Worm (Caenorhabditis elegans) whole organism, L1 larva: ENCODE data around the gene inpp-1.

Experiments used
- C16A3.4 ChIP-seq: fragments of 150-350 bp; optimal IDR thresholded peaks from 2 replicates; lab custom pipeline; 2014; ENCODE audit warnings: missing biosample characterization, missing genetic modification characterization
- C34B4.2 ChIP-seq: sonication (generic microtip); optimal IDR thresholded peaks from 2 replicates; lab custom pipeline; 2017; ENCODE audit warnings: mild to moderate bottlenecking, missing genetic modification characterization, missing compliant biosample characterization
- F16B12.6 ChIP-seq: fragments of 150-350 bp; optimal IDR thresholded peaks from 2 replicates; lab custom pipeline; 2014; ENCODE audit warnings: missing biosample characterization, missing genetic modification characterization
- aly-2 ChIP-seq: fragments of 150-350 bp; optimal IDR thresholded peaks from 2 replicates; lab custom pipeline; 2014; ENCODE audit warnings: missing biosample characterization, missing genetic modification characterization
- ama-1 ChIP-seq: fragments of 150-350 bp; optimal IDR thresholded peaks from 2 replicates; lab custom pipeline; 2014
- blmp-1 ChIP-seq: fragments of 150-350 bp; optimal IDR thresholded peaks from 2 replicates; lab custom pipeline; 2014; ENCODE audit warnings: missing biosample characterization, missing genetic modification characterization
- ceh-63 ChIP-seq: fragments of 200-800 bp; sonication (Bioruptor generic); optimal IDR thresholded peaks from 2 replicates; lab custom pipeline; 2018; ENCODE audit warnings: mild to moderate bottlenecking, missing genetic modification characterization, missing compliant biosample characterization
- ceh-8 ChIP-seq: fragments of 200-800 bp; sonication (Bioruptor generic); optimal IDR thresholded peaks from 2 replicates; lab custom pipeline; 2018; ENCODE audit warnings: mild to moderate bottlenecking, missing genetic modification characterization, moderate library complexity, missing compliant biosample characterization
- ceh-82 ChIP-seq, 3 experiments: fragments of 150-350 bp in 1 of 3; sonication (generic microtip) in 2 of 3; optimal IDR thresholded peaks; 2 replicates each; lab custom pipeline; 2014 to 2017; ENCODE audit warnings: missing biosample characterization in 3 of 3, missing genetic modification characterization in 3 of 3
- efl-1 ChIP-seq, 4 experiments: fragments of 150-350 bp; optimal IDR thresholded peaks in 3 of 4; peaks in 1 of 4; 1 replicate in 1 of 4; 2 replicates in 3 of 4; lab custom pipeline; 2014; ENCODE audit warnings: missing biosample characterization in 2 of 4, missing genetic modification characterization in 2 of 4, missing genetic modification reagents in 2 of 4
- elt-2 ChIP-seq: sonication (generic microtip); optimal IDR thresholded peaks from 2 replicates; lab custom pipeline; 2016; ENCODE audit warnings: missing genetic modification characterization, mild to moderate bottlenecking, inconsistent platforms, missing compliant biosample characterization, missing genetic modification reagents
- fkh-4 ChIP-seq: sonication (generic microtip); optimal IDR thresholded peaks from 2 replicates; lab custom pipeline; 2016; ENCODE audit warnings: missing compliant biosample characterization, missing genetic modification characterization, borderline replicate concordance
- fkh-8 ChIP-seq: sonication (generic microtip); optimal IDR thresholded peaks from 2 replicates; lab custom pipeline; 2016; ENCODE audit warnings: mild to moderate bottlenecking, missing genetic modification characterization, missing compliant biosample characterization
- grh-1 ChIP-seq: fragments of 200-800 bp; sonication (Bioruptor generic); IDR thresholded peaks from 2 replicates; pipeline ENCODE4 v1.3.6; 2022; ENCODE audit warnings: missing genetic modification reagents, missing genetic modification characterization, missing compliant biosample characterization
- hpl-2 ChIP-seq: fragments of 150-350 bp; optimal IDR thresholded peaks from 2 replicates; lab custom pipeline; 2014; ENCODE audit warnings: missing biosample characterization, missing genetic modification reagents, missing genetic modification characterization
- jun-1 ChIP-seq: fragments of 150-350 bp; optimal IDR thresholded peaks from 2 replicates; lab custom pipeline; 2014; ENCODE audit warnings: missing biosample characterization, missing genetic modification reagents, missing genetic modification characterization
- lin-14 ChIP-seq: fragments of 200-800 bp; sonication (Bioruptor generic); optimal IDR thresholded peaks from 2 replicates; lab custom pipeline; 2018; ENCODE audit warnings: mild to moderate bottlenecking, missing genetic modification characterization, moderate library complexity, missing compliant biosample characterization
- lin-39 ChIP-seq: fragments of 150-350 bp; optimal IDR thresholded peaks from 2 replicates; lab custom pipeline; 2014; ENCODE audit warnings: missing biosample characterization, missing genetic modification reagents, missing genetic modification characterization
- lir-3 ChIP-seq: sonication (generic microtip); optimal IDR thresholded peaks from 2 replicates; lab custom pipeline; 2016; ENCODE audit warnings: mild to moderate bottlenecking, missing genetic modification characterization, moderate library complexity, missing compliant biosample characterization; ENCODE audit not compliant: poor library complexity
- mab-9 ChIP-seq: fragments of 200-800 bp; sonication (Bioruptor generic); IDR thresholded peaks from 2 replicates; pipeline ENCODE4 v1.3.6; 2022; ENCODE audit warnings: missing genetic modification reagents, missing genetic modification characterization, missing compliant biosample characterization
- mdl-1 ChIP-seq, 2 experiments: fragments of 150-350 bp; optimal IDR thresholded peaks; 2 replicates each; lab custom pipeline; 2014 to 2017; ENCODE audit warnings: missing biosample characterization in 2 of 2, missing genetic modification characterization in 2 of 2, inconsistent platforms in 1 of 2
- mef-2 ChIP-seq: fragments of 150-350 bp; optimal IDR thresholded peaks from 2 replicates; lab custom pipeline; 2014; ENCODE audit warnings: missing biosample characterization, missing genetic modification characterization
- mep-1 ChIP-seq: fragments of 150-350 bp; optimal IDR thresholded peaks from 2 replicates; lab custom pipeline; 2014; ENCODE audit warnings: missing biosample characterization, missing genetic modification characterization
- nhr-11 ChIP-seq: fragments of 150-350 bp; optimal IDR thresholded peaks from 2 replicates; lab custom pipeline; 2014; ENCODE audit warnings: missing biosample characterization, missing genetic modification characterization
- nhr-20 ChIP-seq: sonication (generic microtip); optimal IDR thresholded peaks from 2 replicates; lab custom pipeline; 2016; ENCODE audit warnings: mild to moderate bottlenecking, missing genetic modification characterization, missing compliant biosample characterization
- nhr-28 ChIP-seq: fragments of 150-350 bp; optimal IDR thresholded peaks from 2 replicates; lab custom pipeline; 2014; ENCODE audit warnings: missing biosample characterization, missing genetic modification characterization
- nhr-47 ChIP-seq: sonication (generic microtip); optimal IDR thresholded peaks from 2 replicates; lab custom pipeline; 2016; ENCODE audit warnings: mild to moderate bottlenecking, missing genetic modification characterization, moderate library complexity, missing compliant biosample characterization
- nhr-71 ChIP-seq: sonication (generic microtip); optimal IDR thresholded peaks from 2 replicates; lab custom pipeline; 2016; ENCODE audit warnings: mild to moderate bottlenecking, missing genetic modification characterization, moderate library complexity, missing compliant biosample characterization
- nhr-76 ChIP-seq: sonication (generic microtip); optimal IDR thresholded peaks from 2 replicates; lab custom pipeline; 2017; ENCODE audit warnings: missing biosample characterization, missing genetic modification characterization
- nhr-90 ChIP-seq: sonication (generic microtip); optimal IDR thresholded peaks from 2 replicates; lab custom pipeline; 2016; ENCODE audit warnings: mild to moderate bottlenecking, missing genetic modification characterization, missing compliant biosample characterization; ENCODE audit not compliant: poor library complexity
- pag-3 ChIP-seq: sonication (generic microtip); optimal IDR thresholded peaks from 2 replicates; lab custom pipeline; 2017; ENCODE audit warnings: missing genetic modification characterization, mild to moderate bottlenecking, missing compliant biosample characterization, antibody characterized with exemption, borderline replicate concordance; ENCODE audit not compliant: insufficient read depth
- pqm-1 ChIP-seq: sonication (generic microtip); optimal IDR thresholded peaks from 3 replicates; lab custom pipeline; 2017; ENCODE audit warnings: missing biosample characterization, missing genetic modification characterization
- rnt-1 ChIP-seq: sonication (generic microtip); optimal IDR thresholded peaks from 2 replicates; lab custom pipeline; 2016; ENCODE audit warnings: mild to moderate bottlenecking, missing genetic modification characterization, moderate library complexity, missing compliant biosample characterization
- skn-1 ChIP-seq: fragments of 150-350 bp; optimal IDR thresholded peaks from 2 replicates; lab custom pipeline; 2014; ENCODE audit warnings: missing biosample characterization, missing genetic modification characterization
- snpc-4 ChIP-seq: fragments of 150-350 bp; optimal IDR thresholded peaks from 2 replicates; lab custom pipeline; 2014; ENCODE audit warnings: missing biosample characterization, missing genetic modification characterization
- snu-23 ChIP-seq: sonication (generic microtip); optimal IDR thresholded peaks from 2 replicates; lab custom pipeline; 2016; ENCODE audit warnings: missing genetic modification characterization, missing compliant biosample characterization
- swsn-7 ChIP-seq: sonication (generic microtip); optimal IDR thresholded peaks from 2 replicates; lab custom pipeline; 2016; ENCODE audit warnings: missing genetic modification characterization, missing compliant biosample characterization
- tlp-1 ChIP-seq: fragments of 150-350 bp; optimal IDR thresholded peaks from 2 replicates; lab custom pipeline; 2014; ENCODE audit warnings: missing biosample characterization, missing genetic modification characterization
- unc-30 ChIP-seq: sonication (generic microtip); optimal IDR thresholded peaks from 2 replicates; lab custom pipeline; 2017; ENCODE audit warnings: missing biosample characterization, missing genetic modification characterization
- zag-1 ChIP-seq: fragments of 150-350 bp; optimal IDR thresholded peaks from 2 replicates; lab custom pipeline; 2014; ENCODE audit warnings: missing biosample characterization, missing genetic modification characterization
- ztf-11 ChIP-seq, 2 experiments: sonication (generic microtip); optimal IDR thresholded peaks; 2 replicates each; lab custom pipeline; 2016 to 2017; ENCODE audit warnings: missing genetic modification characterization in 2 of 2, missing biosample characterization in 1 of 2, missing compliant biosample characterization in 1 of 2
- ztf-4 ChIP-seq: fragments of 150-350 bp; optimal IDR thresholded peaks from 2 replicates; lab custom pipeline; 2014; ENCODE audit warnings: missing biosample characterization, missing genetic modification characterization

Gene inpp-1

DNA sequence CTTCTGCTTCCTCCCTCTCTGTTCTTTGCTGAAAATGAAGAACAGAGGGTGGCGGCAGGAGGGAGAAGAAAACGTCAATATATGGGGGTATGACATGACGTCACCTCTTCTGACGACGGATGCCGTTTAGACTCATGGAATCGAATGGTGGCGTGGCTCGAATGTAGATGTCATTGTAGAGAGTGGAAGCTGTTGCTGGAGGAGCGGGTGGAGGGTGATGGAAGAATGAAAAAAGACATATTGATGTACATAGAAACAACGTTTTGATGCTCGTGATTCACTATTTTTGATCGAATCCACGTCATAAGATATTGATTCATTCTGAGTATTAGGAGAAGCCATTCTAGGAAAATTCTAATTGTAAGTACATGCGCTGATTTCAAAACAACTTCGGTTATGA, 45.3 kb upstream of the inpp-1 start (continued):
- peak; percentile 77 for TF ChIP-seq fkh-8 (tag; lab: Kevin White, UChicago)
- no peak for TF ChIP-seq aly-2 (tag; lab: Kevin White, UChicago)
- no peak for TF ChIP-seq ztf-4 (tag; lab: Kevin White, UChicago)
- no peak for TF ChIP-seq nhr-28 (tag; lab: Kevin White, UChicago)
- no peak for TF ChIP-seq hpl-2 (GFP tag; lab: Kevin White, UChicago)
- TF ChIP-seq zag-1 (tag; lab: Kevin White, UChicago): no peak
- TF ChIP-seq lin-14 (GFP tag; lab: Kevin White, UChicago): peak; percentile 52
- TF ChIP-seq fkh-4 (tag; lab: Kevin White, UChicago): no peak
- no peak for TF ChIP-seq grh-1 (GFP tag; lab: Robert Waterston, UW)
- no peak for TF ChIP-seq ceh-8 (GFP tag; lab: Kevin White, UChicago)
- TF ChIP-seq snu-23 (GFP tag; lab: Kevin White, UChicago): no peak
- TF ChIP-seq pqm-1 (tag; lab: Kevin White, UChicago): no peak
- peak; percentile 57 for TF ChIP-seq nhr-71 (tag; lab: Kevin White, UChicago)
- peak in 1 of 2 experiments; percentile 27 for TF ChIP-seq ztf-11 (tag; optimal IDR thresholded peaks at IDR 0.05; lab: Kevin White, UChicago)
- TF ChIP-seq ceh-63: no peak
- no peak for TF ChIP-seq mab-9
- TF ChIP-seq nhr-20 (tag; lab: Kevin White, UChicago): no peak
- no peak for TF ChIP-seq snpc-4 (tag; lab: Kevin White, UChicago)
- no peak for TF ChIP-seq mef-2 (tag; lab: Kevin White, UChicago)
- no peak for TF ChIP-seq nhr-11
- no peak for TF ChIP-seq skn-1 (tag; lab: Kevin White, UChicago)
- no peak for TF ChIP-seq ama-1 (lab: Kevin White, UChicago)

DNA sequence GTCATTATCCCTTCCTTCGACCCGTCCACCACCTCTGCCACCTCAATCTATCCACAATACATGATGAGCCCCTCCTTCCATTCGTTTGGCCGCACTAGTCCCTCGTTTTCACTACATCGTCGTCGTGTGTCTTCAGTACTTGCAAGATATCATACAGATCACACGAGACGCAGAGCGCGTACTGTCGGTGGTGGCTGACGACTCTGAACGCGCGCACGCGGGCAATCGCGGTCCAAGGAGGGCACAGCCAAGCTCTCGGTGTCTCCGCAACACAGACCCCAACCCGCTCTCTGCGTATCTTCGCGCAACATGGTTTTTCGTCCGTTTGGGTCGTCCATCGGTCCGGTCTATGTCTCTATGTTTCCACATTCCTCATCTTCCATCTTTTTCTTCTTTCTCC, 43.3 kb upstream of the inpp-1 start:
- TF ChIP-seq blmp-1 (tag; lab: Kevin White, UChicago): peak; percentile 79
- peak; percentile 8 for TF ChIP-seq nhr-71 (tag; lab: Kevin White, UChicago)
- TF ChIP-seq nhr-11: no peak
- TF ChIP-seq rnt-1: peak; percentile 19
- no peak for TF ChIP-seq nhr-76
- no peak for TF ChIP-seq unc-30
- TF ChIP-seq tlp-1 (tag; lab: Kevin White, UChicago): no peak
- TF ChIP-seq nhr-47 (tag; lab: Kevin White, UChicago): peak; percentile 4
- TF ChIP-seq nhr-90 (tag; lab: Kevin White, UChicago): no peak
- no peak for TF ChIP-seq elt-2
- TF ChIP-seq nhr-20 (tag; lab: Kevin White, UChicago): no peak
- TF ChIP-seq skn-1 (tag; lab: Kevin White, UChicago): peak; percentile 3
- TF ChIP-seq lin-39 (tag; lab: Kevin White, UChicago): no peak
- no peak for TF ChIP-seq C34B4.2
- peak in 2 of 3 experiments; percentile 3 to 22 for TF ChIP-seq ceh-82 (tag; optimal IDR thresholded peaks at IDR 0.05; lab: Kevin White, UChicago)
- no peak for TF ChIP-seq jun-1
- TF ChIP-seq lir-3 (tag; lab: Kevin White, UChicago): no peak
- no peak for TF ChIP-seq mep-1 (tag; lab: Kevin White, UChicago)
- TF ChIP-seq grh-1 (GFP tag; lab: Robert Waterston, UW): no peak
- TF ChIP-seq F16B12.6 (tag; lab: Kevin White, UChicago): no peak
- no peak for TF ChIP-seq zag-1 (tag; lab: Kevin White, UChicago)
- TF ChIP-seq C16A3.4 (tag; lab: Kevin White, UChicago): no peak
- TF ChIP-seq efl-1 (optimal IDR thresholded peaks at IDR 0.05; lab: Kevin White, UChicago): no peak
- TF ChIP-seq efl-1 (GFP tag; optimal IDR thresholded peaks at IDR 0.05 in 1 of 2; lab: Kevin White, UChicago): no peak
- TF ChIP-seq pag-3 (tag; lab: Kevin White, UChicago): no peak
- peak; percentile 36 for TF ChIP-seq lin-14 (GFP tag; lab: Kevin White, UChicago)
- TF ChIP-seq mdl-1 (tag; optimal IDR thresholded peaks at IDR 0.05; lab: Kevin White, UChicago): peak in 1 of 2 experiments; percentile 38
- TF ChIP-seq swsn-7 (tag; lab: Kevin White, UChicago): peak; percentile 8
- peak; percentile 14 for TF ChIP-seq snu-23 (GFP tag; lab: Kevin White, UChicago)
- TF ChIP-seq aly-2 (tag; lab: Kevin White, UChicago): no peak
